Worm (Caenorhabditis elegans): ENCODE results near the gene oef-1.

DNA sequence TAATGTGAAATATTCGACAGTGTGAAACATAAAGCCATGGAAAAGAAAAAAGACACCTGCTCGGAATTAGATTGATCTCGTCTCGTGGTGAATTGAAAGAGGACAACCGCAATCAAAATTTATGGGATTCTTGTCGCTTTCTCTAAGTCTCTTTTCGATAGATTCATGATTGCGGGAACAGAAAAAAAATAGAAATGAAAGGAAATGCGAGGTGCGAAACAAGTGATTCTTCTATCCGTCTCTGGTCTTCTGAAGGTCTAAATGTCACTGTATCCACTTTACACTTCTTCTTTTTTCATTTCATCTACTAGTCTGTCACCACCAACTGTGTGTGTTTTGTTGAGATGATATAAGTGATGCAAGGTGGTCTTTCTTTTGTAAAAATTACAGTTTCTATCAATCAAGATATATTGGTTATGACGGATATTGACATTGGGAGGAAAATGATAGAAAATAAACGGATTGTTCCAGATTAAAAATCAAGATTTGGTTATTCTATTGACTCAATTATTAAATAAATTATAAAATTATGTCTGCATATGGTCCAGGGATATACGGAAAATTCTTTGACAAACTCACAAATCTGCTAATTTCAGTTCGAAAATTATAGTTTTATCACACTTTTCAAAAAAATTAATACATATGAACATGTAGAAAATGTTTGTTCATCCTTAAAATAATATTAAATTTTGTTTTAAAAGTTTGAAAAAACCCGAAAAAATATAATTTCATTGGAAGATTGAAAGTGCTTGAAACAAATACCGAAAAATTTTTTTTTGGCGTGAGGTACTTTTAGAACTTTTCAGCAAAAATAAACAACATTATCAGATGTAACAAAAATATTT, 17.8 kb upstream of the oef-1 start:
- TF ChIP-seq flt-1 (GFP tag; IDR thresholded peaks at IDR 0.05) (no peak), ama-1 (optimal IDR thresholded peaks at IDR 0.05) (no peak)

Measured in whole organism, early embryonic.